Worm (Caenorhabditis elegans): Measurements from ENCODE around the gene nkat-1.

nkat-1 gene

DNA sequence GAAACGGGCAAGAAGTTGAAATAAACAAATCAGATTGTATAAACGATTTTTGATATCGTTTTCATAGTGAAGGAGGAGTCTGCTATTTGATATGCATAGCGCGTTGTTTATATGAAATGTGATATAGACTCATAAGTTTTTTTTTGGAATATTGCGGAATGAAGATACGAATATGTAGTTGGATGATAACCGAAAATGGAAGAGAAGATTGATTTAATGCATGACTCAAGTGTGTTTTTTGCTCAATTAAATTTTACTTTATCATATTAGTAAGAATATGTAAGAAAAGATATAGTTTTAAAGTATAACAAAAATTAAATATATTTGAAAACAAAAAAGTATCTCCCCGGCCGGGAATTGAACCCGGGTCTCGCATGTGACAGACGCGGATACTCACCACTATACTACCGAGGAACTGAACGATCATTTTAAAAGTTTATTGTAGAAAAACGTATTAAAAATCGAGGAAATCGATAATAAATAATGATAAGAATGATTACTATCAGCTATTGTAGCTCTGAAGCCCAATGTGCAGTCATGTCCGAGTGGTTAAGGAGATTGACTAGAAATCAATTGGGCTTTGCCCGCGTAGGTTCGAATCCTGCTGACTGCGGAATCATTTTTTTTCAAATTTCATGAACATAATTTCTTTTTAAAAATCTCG lies 21.9 kb upstream of the nkat-1 start, which contains the start of gene lgc-25:
lgc-25 (minus strand) TSS at position 51 of the 664 bp plus-strand sequence.
- TF ChIP-seq C08G9.2 (tag; optimal IDR thresholded peaks at IDR 0.05) (no peak), T23F11.4 (GFP tag; optimal IDR thresholded peaks at IDR 0.05) (no peak), pat-9 (tag; optimal IDR thresholded peaks at IDR 0.05) (no peak), unc-42 (tag; optimal IDR thresholded peaks at IDR 0.05) (no peak)

DNA sequence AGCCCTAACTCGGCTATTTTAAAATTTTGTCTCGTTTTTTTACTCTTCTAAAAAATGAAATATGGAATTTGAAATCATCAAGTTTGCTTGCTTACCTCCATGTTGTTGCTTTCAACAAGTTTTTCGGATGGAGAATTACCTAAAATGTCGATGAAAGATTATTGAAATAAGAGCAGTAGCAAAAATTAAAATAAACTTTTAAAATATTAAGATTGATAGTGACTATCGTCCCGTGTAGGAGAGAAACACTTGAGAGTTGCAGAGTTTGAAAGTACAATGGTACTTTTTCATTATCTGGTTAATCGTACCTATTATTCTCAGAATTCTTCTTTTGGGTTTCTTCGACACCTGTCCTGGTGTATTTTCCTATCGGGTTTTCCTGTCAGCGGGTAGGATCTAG lies 17.0 kb upstream of the nkat-1 start, which contains the start of gene ceh-90:
ceh-90 (minus strand) TSS at position 101 of the 400 bp plus-strand sequence.
- no peak for TF ChIP-seq zip-5 (tag; optimal IDR thresholded peaks at IDR 0.05)
- TF ChIP-seq ahr-1 (tag; optimal IDR thresholded peaks at IDR 0.05), result no peak
- TF ChIP-seq ceh-18 (tag; optimal IDR thresholded peaks at IDR 0.05), result no peak
- TF ChIP-seq hlh-30 (tag; optimal IDR thresholded peaks at IDR 0.05; ENCODE audit: insufficient read depth), result no peak
- TF ChIP-seq K09A11.1 (tag; optimal IDR thresholded peaks at IDR 0.05; ENCODE audit: insufficient read depth), result no peak
- TF ChIP-seq ceh-34 (tag; optimal IDR thresholded peaks at IDR 0.05), result no peak
- TF ChIP-seq eyg-1 (tag; optimal IDR thresholded peaks at IDR 0.05), result no peak
- no peak for TF ChIP-seq fkh-10 (GFP tag; optimal IDR thresholded peaks at IDR 0.05)
- no peak for TF ChIP-seq nfya-1 (tag; optimal IDR thresholded peaks at IDR 0.05)
- no peak for TF ChIP-seq lin-11 (tag; optimal IDR thresholded peaks at IDR 0.05)
- TF ChIP-seq ceh-31 (tag; optimal IDR thresholded peaks at IDR 0.05), result no peak
- TF ChIP-seq sdc-2 (tag; optimal IDR thresholded peaks at IDR 0.05), result no peak
- no peak for TF ChIP-seq ceh-2 (tag; optimal IDR thresholded peaks at IDR 0.05)
- TF ChIP-seq tbx-2 (tag; optimal IDR thresholded peaks at IDR 0.05), result no peak
- TF ChIP-seq nhr-232 (tag; optimal IDR thresholded peaks at IDR 0.05), result no peak

- no peak for TF ChIP-seq lim-6 (tag; optimal IDR thresholded peaks at IDR 0.05)
- no peak for TF ChIP-seq madf-2 (tag; optimal IDR thresholded peaks at IDR 0.05)
- TF ChIP-seq unc-42 (tag; optimal IDR thresholded peaks at IDR 0.05), result no peak
Observed at ce11 chrX:14152644-14153043, 12.7 kb upstream of the nkat-1 start.

ce11 chrX:14147400-14147799 lies 7.5 kb upstream of the nkat-1 start, which contains the start of gene akt-2:
TSS of gene akt-2 (plus strand) at chrX:14147700.
- TF ChIP-seq odd-2 (tag; optimal IDR thresholded peaks at IDR 0.05), result no peak
- TF ChIP-seq mec-3 (tag; optimal IDR thresholded peaks at IDR 0.05; ENCODE audit: borderline replicate concordance), result no peak

- TF ChIP-seq pha-2 (tag; optimal IDR thresholded peaks at IDR 0.05) (no peak), ceh-6 (GFP tag; optimal IDR thresholded peaks at IDR 0.05) (no peak), F13H6.1 (tag; optimal IDR thresholded peaks at IDR 0.05) (no peak), lin-11 (tag; optimal IDR thresholded peaks at IDR 0.05) (no peak), pros-1 (tag; optimal IDR thresholded peaks at IDR 0.05) (peak; percentile 65), ceh-2 (tag; optimal IDR thresholded peaks at IDR 0.05) (no peak), ahr-1 (tag; optimal IDR thresholded peaks at IDR 0.05) (no peak), dmd-4 (tag; optimal IDR thresholded peaks at IDR 0.05; ENCODE audit: borderline replicate concordance) (no peak), rnt-1 (tag; optimal IDR thresholded peaks at IDR 0.05) (no peak), ceh-31 (tag; optimal IDR thresholded peaks at IDR 0.05) (peak; percentile 22), odd-2 (tag; optimal IDR thresholded peaks at IDR 0.05) (no peak), unc-42 (tag; optimal IDR thresholded peaks at IDR 0.05) (peak; percentile 28), syd-9 (tag; optimal IDR thresholded peaks at IDR 0.05) (no peak), zip-5 (tag; optimal IDR thresholded peaks at IDR 0.05) (no peak), dve-1 (tag; optimal IDR thresholded peaks at IDR 0.05) (peak; percentile 14), hlh-13 (GFP tag; optimal IDR thresholded peaks at IDR 0.05) (no peak), unc-3 (GFP tag; conservative IDR thresholded peaks at IDR 0.05) (no peak), unc-3 (tag; optimal IDR thresholded peaks at IDR 0.05) (no peak), ceh-18 (tag; optimal IDR thresholded peaks at IDR 0.05) (peak; percentile 75), ceh-14 (tag; optimal IDR thresholded peaks at IDR 0.05) (no peak), sox-4 (tag; optimal IDR thresholded peaks at IDR 0.05) (no peak), C08G9.2 (tag; optimal IDR thresholded peaks at IDR 0.05) (no peak), pag-3 (tag; optimal IDR thresholded peaks at IDR 0.05; ENCODE audit: borderline replicate concordance) (no peak), ceh-22 (tag; optimal IDR thresholded peaks at IDR 0.05) (no peak), ceh-45 (GFP tag; IDR thresholded peaks at IDR 0.05) (no peak), K09A11.1 (tag; optimal IDR thresholded peaks at IDR 0.05; ENCODE audit: insufficient read depth) (peak; percentile 32), gmeb-2 (tag; optimal IDR thresholded peaks at IDR 0.05) (no peak), ztf-16 (tag; optimal IDR thresholded peaks at IDR 0.05) (no peak), fkh-6 (tag; optimal IDR thresholded peaks at IDR 0.05) (no peak), Y22D7AL.16 (tag; optimal IDR thresholded peaks at IDR 0.05) (no peak)
Observed at ce11 chrX:14146740-14147140, 6.8 kb upstream of the nkat-1 start.

All from whole organism, late embryonic.